Fruit fly (Drosophila melanogaster) whole organism, pupa: Measurements from ENCODE around the gene CG11980.

Source experiments
- CG10348 ChIP-seq: fragments of 200-800 bp; sonication (Bioruptor generic); IDR thresholded peaks from 2 replicates; pipeline ENCODE4 v1.3.6; 2022; ENCODE audit warnings: missing biosample characterization, missing genetic modification characterization
- CG12605 ChIP-seq: fragments of 200-800 bp; sonication (Bioruptor generic); IDR thresholded peaks from 2 replicates; pipeline ENCODE4 v1.3.6; 2022; ENCODE audit warnings: missing biosample characterization, missing genetic modification characterization
- CG13204 ChIP-seq: fragments of 200-800 bp; sonication (Bioruptor generic); optimal IDR thresholded peaks from 2 replicates; lab custom pipeline; 2018; ENCODE audit warnings: missing biosample characterization, mild to moderate bottlenecking, missing genetic modification characterization, moderate library complexity
- CG14655 ChIP-seq: fragments of 200-800 bp; sonication (Bioruptor generic); optimal IDR thresholded peaks from 3 replicates; lab custom pipeline; 2017; ENCODE audit warnings: mild to moderate bottlenecking, missing biosample characterization, missing genetic modification reagents, missing genetic modification characterization
- CG15710 ChIP-seq: fragments of 200-800 bp; sonication (Bioruptor generic); optimal IDR thresholded peaks from 2 replicates; lab custom pipeline; 2018; ENCODE audit warnings: missing biosample characterization, mild to moderate bottlenecking, missing genetic modification characterization, moderate library complexity
- CG17806 ChIP-seq: fragments of 200-800 bp; sonication (Bioruptor generic); optimal IDR thresholded peaks from 2 replicates; lab custom pipeline; 2018; ENCODE audit warnings: missing biosample characterization, mild to moderate bottlenecking, missing genetic modification characterization, moderate library complexity
- CG32121 ChIP-seq: fragments of 200-800 bp; sonication (Bioruptor generic); IDR thresholded peaks from 2 replicates; pipeline ENCODE4 v1.3.6; 2022; ENCODE audit warnings: missing biosample characterization, missing genetic modification characterization
- CG34367 ChIP-seq: fragments of 200-800 bp; sonication (Bioruptor generic); optimal IDR thresholded peaks from 2 replicates; lab custom pipeline; 2018; ENCODE audit warnings: missing biosample characterization, mild to moderate bottlenecking, missing genetic modification characterization
- CG4496 ChIP-seq: fragments of 200-800 bp; sonication (Bioruptor generic); IDR thresholded peaks from 3 replicates; pipeline ENCODE4 v1.3.6; 2022; ENCODE audit warnings: missing biosample characterization, missing genetic modification characterization
- CG8159 ChIP-seq: fragments of 200-800 bp; sonication (Bioruptor generic); optimal IDR thresholded peaks from 3 replicates; lab custom pipeline; 2018; ENCODE audit warnings: missing biosample characterization, mild to moderate bottlenecking, missing genetic modification characterization, moderate library complexity
- CG8301 ChIP-seq: fragments of 200-800 bp; sonication (Bioruptor generic); optimal IDR thresholded peaks from 2 replicates; lab custom pipeline; 2018; ENCODE audit warnings: missing biosample characterization, mild to moderate bottlenecking, missing genetic modification characterization
- CG9948 ChIP-seq: fragments of 200-800 bp; sonication (Bioruptor generic); optimal IDR thresholded peaks from 2 replicates; lab custom pipeline; 2018; ENCODE audit warnings: missing biosample characterization, mild to moderate bottlenecking, missing genetic modification characterization, moderate library complexity
- D1 ChIP-seq: fragments of 200-800 bp; sonication (Bioruptor generic); optimal IDR thresholded peaks from 2 replicates; lab custom pipeline; 2018; ENCODE audit warnings: missing biosample characterization, mild to moderate bottlenecking, missing genetic modification characterization, moderate library complexity
- EcR ChIP-seq: fragments of 200-800 bp; sonication (Bioruptor generic); optimal IDR thresholded peaks from 3 replicates; lab custom pipeline; 2019; ENCODE audit warnings: missing biosample characterization, missing genetic modification characterization, mild to moderate bottlenecking, moderate library complexity, missing genetic modification reagents
- Ets98B ChIP-seq: fragments of 200-800 bp; sonication (Bioruptor generic); IDR thresholded peaks from 2 replicates; pipeline ENCODE4 v1.3.6; 2022; ENCODE audit warnings: missing biosample characterization, missing genetic modification characterization
- Pif1A ChIP-seq: fragments of 200-800 bp; sonication (Bioruptor generic); optimal IDR thresholded peaks from 3 replicates; lab custom pipeline; 2016; ENCODE audit warnings: missing biosample characterization, missing genetic modification characterization
- Pif1B ChIP-seq: fragments of 200-800 bp; sonication (Bioruptor generic); optimal IDR thresholded peaks from 3 replicates; lab custom pipeline; 2016; ENCODE audit warnings: missing biosample characterization, missing genetic modification characterization
- Snoo ChIP-seq: fragments of 200-800 bp; sonication (Bioruptor generic); optimal IDR thresholded peaks from 3 replicates; lab custom pipeline; 2017; ENCODE audit warnings: missing biosample characterization, mild to moderate bottlenecking, missing genetic modification characterization, inconsistent platforms
- fd96Ca ChIP-seq: fragments of 200-800 bp; sonication (Bioruptor generic); IDR thresholded peaks from 3 replicates; pipeline ENCODE4 v1.3.6; 2022; ENCODE audit warnings: missing biosample characterization, missing genetic modification characterization
- gl ChIP-seq: fragments of 200-800 bp; sonication (Bioruptor generic); optimal IDR thresholded peaks from 2 replicates; lab custom pipeline; 2018; ENCODE audit warnings: missing biosample characterization, mild to moderate bottlenecking, missing genetic modification characterization
- rn ChIP-seq: fragments of 200-800 bp; sonication (Bioruptor generic); IDR thresholded peaks from 2 replicates; pipeline ENCODE4 v1.3.6; 2022; ENCODE audit warnings: missing biosample characterization, missing genetic modification characterization

The CG11980 gene

dm6 chr3R:9014859-9015466 lies 11.1 kb downstream of the CG11980 start, which contains the start of the genes Kcmf1, Sf3b5 and CG11986:
Kcmf1 (minus strand) TSS chr3R:9014909.
Sf3b5 (minus strand) TSS chr3R:9015341.
CG11986 (plus strand) TSS chr3R:9015446.
- TF ChIP-seq CG34367 (tag; lab: Kevin White, UChicago) (no peak), CG15710 (no peak), Ets98B (GFP tag; lab: Robert Waterston, UW) (no peak), rn (GFP tag; lab: Robert Waterston, UW) (no peak), Pif1B (GFP tag; lab: Kevin White, UChicago) (no peak), CG9948 (tag; lab: Kevin White, UChicago) (no peak), Pif1A (no peak), gl (no peak), D1 (tag; lab: Kevin White, UChicago) (no peak), CG12605 (GFP tag; lab: Robert Waterston, UW) (no peak)

- no peak for TF ChIP-seq CG15710
- TF ChIP-seq CG32121 = no peak
- no peak for TF ChIP-seq EcR (GFP tag; lab: Kevin White, UChicago)
- no peak for TF ChIP-seq Ets98B (GFP tag; lab: Robert Waterston, UW)
- TF ChIP-seq CG17806 = no peak
Observed at dm6 chr3R:9016869-9017268, 13.1 kb downstream of the CG11980 start.

- TF ChIP-seq CG15710 (peak; percentile 12), EcR (GFP tag; lab: Kevin White, UChicago) (peak; percentile 28), fd96Ca (GFP tag; lab: Robert Waterston, UW) (0 out of 3 replicates have a peak, but pooled peaks have one; percentile 12), CG12605 (GFP tag; lab: Robert Waterston, UW) (no peak)
Observed at dm6 chr3R:9019689-9020138, 15.9 kb downstream of the CG11980 start, which contains the start of gene tgo. tgo (minus strand) TSS chr3R:9020022.

dm6 chr3R:9023934-9024333 lies 20.1 kb downstream of the CG11980 start:
- TF ChIP-seq CG9948 (tag; lab: Kevin White, UChicago) (no peak), Ets98B (GFP tag; lab: Robert Waterston, UW) (no peak), fd96Ca (GFP tag; lab: Robert Waterston, UW) (no peak), Pif1B (GFP tag; lab: Kevin White, UChicago) (no peak), CG34367 (tag; lab: Kevin White, UChicago) (no peak), Pif1A (no peak), CG12605 (GFP tag; lab: Robert Waterston, UW) (no peak), Snoo (no peak), D1 (tag; lab: Kevin White, UChicago) (no peak), CG15710 (no peak), rn (GFP tag; lab: Robert Waterston, UW) (no peak), CG17806 (no peak), CG8159 (no peak), CG4496 (GFP tag; lab: Robert Waterston, UW) (no peak), EcR (GFP tag; lab: Kevin White, UChicago) (no peak), CG10348 (GFP tag; lab: Robert Waterston, UW) (no peak), CG8301 (no peak), CG14655 (no peak), CG32121 (no peak), CG13204 (GFP tag; lab: Kevin White, UChicago) (no peak)

dm6 chr3R:9024835-9025510 lies 21.2 kb downstream of the CG11980 start:
- no peak for TF ChIP-seq CG8159
- no peak for TF ChIP-seq CG10348 (GFP tag; lab: Robert Waterston, UW)

dm6 chr3R:9027082-9027481 lies 23.3 kb downstream of the CG11980 start:
- TF ChIP-seq CG15710 (no peak), fd96Ca (GFP tag; lab: Robert Waterston, UW) (no peak), CG34367 (tag; lab: Kevin White, UChicago) (no peak), CG14655 (no peak), Pif1B (GFP tag; lab: Kevin White, UChicago) (no peak), CG8301 (no peak), CG9948 (tag; lab: Kevin White, UChicago) (no peak), CG4496 (GFP tag; lab: Robert Waterston, UW) (no peak), CG32121 (no peak), Pif1A (no peak)

dm6 chr3R:9028690-9029089 lies 24.9 kb downstream of the CG11980 start:
- TF ChIP-seq fd96Ca (GFP tag; lab: Robert Waterston, UW) = no peak
- no peak for TF ChIP-seq CG34367 (tag; lab: Kevin White, UChicago)
- no peak for TF ChIP-seq CG13204 (GFP tag; lab: Kevin White, UChicago)
- no peak for TF ChIP-seq CG12605 (GFP tag; lab: Robert Waterston, UW)
- no peak for TF ChIP-seq CG9948 (tag; lab: Kevin White, UChicago)
- TF ChIP-seq CG4496 (GFP tag; lab: Robert Waterston, UW) = no peak
- TF ChIP-seq Ets98B (GFP tag; lab: Robert Waterston, UW) = no peak
- TF ChIP-seq Pif1A = no peak
- no peak for TF ChIP-seq CG14655
- TF ChIP-seq gl = no peak
- no peak for TF ChIP-seq D1 (tag; lab: Kevin White, UChicago)
- no peak for TF ChIP-seq CG15710
- no peak for TF ChIP-seq CG17806
- no peak for TF ChIP-seq Snoo
- TF ChIP-seq CG8301 = no peak
- TF ChIP-seq EcR (GFP tag; lab: Kevin White, UChicago) = no peak
- TF ChIP-seq rn (GFP tag; lab: Robert Waterston, UW) = no peak
